Worm (Caenorhabditis elegans) whole organism, L1 larva: ENCODE results near the gene F44A2.3.

Experiments
- C34B4.2 ChIP-seq: sonication (generic microtip); optimal IDR thresholded peaks from 2 replicates; lab custom pipeline; 2017; ENCODE audit warnings: mild to moderate bottlenecking, missing genetic modification characterization, missing compliant biosample characterization
- efl-1 ChIP-seq, 4 experiments: fragments of 150-350 bp; optimal IDR thresholded peaks in 3 of 4; peaks in 1 of 4; 1 replicate in 1 of 4; 2 replicates in 3 of 4; lab custom pipeline; 2014; ENCODE audit warnings: missing biosample characterization in 2 of 4, missing genetic modification characterization in 2 of 4, missing genetic modification reagents in 2 of 4
- lin-39 ChIP-seq: fragments of 150-350 bp; optimal IDR thresholded peaks from 2 replicates; lab custom pipeline; 2014; ENCODE audit warnings: missing biosample characterization, missing genetic modification reagents, missing genetic modification characterization
- sptf-1 ChIP-seq: fragments of 150-350 bp; optimal IDR thresholded peaks from 2 replicates; lab custom pipeline; 2014; ENCODE audit warnings: missing biosample characterization, missing genetic modification characterization
- unc-62 ChIP-seq: fragments of 150-350 bp; optimal IDR thresholded peaks from 2 replicates; lab custom pipeline; 2014; ENCODE audit warnings: missing biosample characterization, missing genetic modification reagents, missing genetic modification characterization
- ztf-11 ChIP-seq, 2 experiments: sonication (generic microtip); optimal IDR thresholded peaks; 2 replicates each; lab custom pipeline; 2016 to 2017; ENCODE audit warnings: missing genetic modification characterization in 2 of 2, missing biosample characterization in 1 of 2, missing compliant biosample characterization in 1 of 2

ce11 chrV:9271835-9272234, 33.4 kb upstream of the F44A2.3 start:
- no peak for TF ChIP-seq ztf-11 (tag; optimal IDR thresholded peaks at IDR 0.05; lab: Kevin White, UChicago)
- TF ChIP-seq lin-39, result no peak
- TF ChIP-seq efl-1 (optimal IDR thresholded peaks at IDR 0.05; lab: Kevin White, UChicago), result no peak
- no peak for TF ChIP-seq efl-1 (GFP tag; optimal IDR thresholded peaks at IDR 0.05 in 1 of 2; lab: Kevin White, UChicago)
- TF ChIP-seq unc-62, result no peak
- TF ChIP-seq sptf-1, result no peak
- TF ChIP-seq C34B4.2, result no peak
